Fruit fly (Drosophila melanogaster) whole organism, embryonic: ENCODE results near the gene CG32820.

Experiments used
- BEAF-32 ChIP-seq: fragments of 200-800 bp; sonication (Bioruptor generic); optimal IDR thresholded peaks from 3 replicates; lab custom pipeline; 2017; ENCODE audit warnings: missing biosample characterization, missing genetic modification characterization, mild to moderate bottlenecking, moderate library complexity, missing genetic modification reagents
- CG1024 ChIP-seq: fragments of 200-800 bp; sonication (Bioruptor generic); IDR thresholded peaks from 2 replicates; pipeline ENCODE4 v1.3.6; 2022; ENCODE audit warnings: missing biosample characterization, missing genetic modification characterization
- CG11723 ChIP-seq: fragments of 200-800 bp; sonication (Bioruptor generic); optimal IDR thresholded peaks from 2 replicates; lab custom pipeline; 2017; ENCODE audit warnings: missing biosample characterization, mild to moderate bottlenecking, missing genetic modification characterization
- CG13424 ChIP-seq: fragments of 200-800 bp; sonication (Bioruptor generic); optimal IDR thresholded peaks from 2 replicates; lab custom pipeline; 2019; ENCODE audit warnings: missing biosample characterization, mild to moderate bottlenecking, missing genetic modification characterization, moderate library complexity
- CG14014 ChIP-seq: fragments of 200-800 bp; sonication (Bioruptor generic); IDR thresholded peaks from 2 replicates; pipeline ENCODE4 v1.3.6; 2022; ENCODE audit warnings: missing biosample characterization, missing genetic modification characterization
- CG14050 ChIP-seq: fragments of 200-800 bp; sonication (Bioruptor generic); IDR thresholded peaks from 3 replicates; pipeline ENCODE4 v1.3.6; 2022; ENCODE audit warnings: missing biosample characterization, missing genetic modification characterization
- CG14441 ChIP-seq: fragments of 200-800 bp; sonication (Bioruptor generic); IDR thresholded peaks from 2 replicates; pipeline ENCODE4 v1.3.6; 2022; ENCODE audit warnings: missing biosample characterization, missing genetic modification characterization
- CG14710 ChIP-seq: fragments of 200-800 bp; sonication (Bioruptor generic); optimal IDR thresholded peaks from 3 replicates; lab custom pipeline; 2019; ENCODE audit warnings: missing biosample characterization, mild to moderate bottlenecking, missing genetic modification characterization, moderate library complexity
- CG1603 ChIP-seq: fragments of 200-800 bp; sonication (Bioruptor generic); optimal IDR thresholded peaks from 2 replicates; lab custom pipeline; 2019; ENCODE audit warnings: missing biosample characterization, mild to moderate bottlenecking, missing genetic modification characterization, moderate library complexity
- CG16813 ChIP-seq: fragments of 200-800 bp; sonication (Bioruptor generic); IDR thresholded peaks from 3 replicates; pipeline ENCODE4 v1.3.6; 2022; ENCODE audit warnings: missing biosample characterization, missing genetic modification characterization; ENCODE audit not compliant: partially characterized antibody
- CG17361 ChIP-seq: fragments of 200-800 bp; sonication (Bioruptor generic); IDR thresholded peaks from 3 replicates; pipeline ENCODE4 v1.3.6; 2022; ENCODE audit warnings: missing biosample characterization, missing genetic modification characterization
- CG17802 ChIP-seq: fragments of 200-800 bp; sonication (Bioruptor generic); optimal IDR thresholded peaks from 2 replicates; lab custom pipeline; 2018; ENCODE audit warnings: missing biosample characterization, mild to moderate bottlenecking, missing genetic modification characterization, moderate library complexity
- CG2678 ChIP-seq: fragments of 200-800 bp; sonication (Bioruptor generic); optimal IDR thresholded peaks from 3 replicates; lab custom pipeline; 2019; ENCODE audit warnings: missing biosample characterization, mild to moderate bottlenecking, missing genetic modification characterization, moderate library complexity
- CG30020 ChIP-seq: fragments of 200-800 bp; optimal IDR thresholded peaks from 2 replicates; lab custom pipeline; 2019; ENCODE audit warnings: missing biosample characterization, mild to moderate bottlenecking, missing genetic modification characterization, moderate library complexity
- CG7357 ChIP-seq: fragments of 200-800 bp; sonication (Bioruptor generic); IDR thresholded peaks from 3 replicates; pipeline ENCODE4 v1.3.6; 2022; ENCODE audit warnings: missing biosample characterization, missing genetic modification characterization
- CG9817 ChIP-seq: fragments of 200-800 bp; sonication (Bioruptor generic); optimal IDR thresholded peaks from 2 replicates; lab custom pipeline; 2018; ENCODE audit warnings: missing biosample characterization, mild to moderate bottlenecking, missing genetic modification characterization, moderate library complexity
- CoRest ChIP-seq: fragments of 200-800 bp; sonication (Bioruptor generic); optimal IDR thresholded peaks from 3 replicates; lab custom pipeline; 2018; ENCODE audit warnings: missing biosample characterization, mild to moderate bottlenecking, missing genetic modification characterization, moderate library complexity
- Dfd ChIP-seq, 2 experiments: fragments of >200 bp; optimal IDR thresholded peaks; 2 replicates each; lab custom pipeline; 2017; ENCODE audit warnings: missing biosample characterization in 2 of 2, missing genetic modification characterization in 2 of 2
- Doc2 ChIP-seq: fragments of 200-800 bp; sonication (Bioruptor generic); IDR thresholded peaks from 2 replicates; pipeline ENCODE4 v1.3.6; 2022; ENCODE audit warnings: missing biosample characterization, missing genetic modification characterization
- Dref ChIP-seq: fragments of 200-800 bp; sonication (Bioruptor generic); IDR thresholded peaks from 2 replicates; pipeline ENCODE4 v1.3.6; 2022; ENCODE audit warnings: missing biosample characterization, missing genetic modification characterization
- Eip74EF ChIP-seq, 2 experiments: fragments of 200-800 bp in 1 of 2; fragments of >200 bp in 1 of 2; sonication (Bioruptor generic) in 1 of 2; optimal IDR thresholded peaks; 2 replicates each; lab custom pipeline; 2017 to 2019; ENCODE audit warnings: missing biosample characterization in 2 of 2, missing genetic modification characterization in 2 of 2, mild to moderate bottlenecking in 1 of 2, moderate library complexity in 1 of 2
- HHEX ChIP-seq: fragments of 200-800 bp; sonication (Bioruptor generic); optimal IDR thresholded peaks from 3 replicates; lab custom pipeline; 2017; ENCODE audit warnings: missing biosample characterization, mild to moderate bottlenecking, missing genetic modification characterization, missing genetic modification reagents
- Med ChIP-seq: fragments of 200-800 bp; sonication (Bioruptor generic); peaks from one replicate; lab custom pipeline; 2016; ENCODE audit warnings: missing biosample characterization, missing genetic modification characterization, mild to moderate bottlenecking, inconsistent platforms, moderate library complexity
- Oli ChIP-seq: fragments of 200-800 bp; sonication (Bioruptor generic); optimal IDR thresholded peaks from 2 replicates; lab custom pipeline; 2018; ENCODE audit warnings: missing biosample characterization, mild to moderate bottlenecking, missing genetic modification characterization, moderate library complexity
- Ptx1 ChIP-seq: fragments of 200-800 bp; sonication (Bioruptor generic); IDR thresholded peaks from 2 replicates; pipeline ENCODE4 v1.3.6; 2022; ENCODE audit warnings: missing biosample characterization, missing genetic modification characterization
- Rfx ChIP-seq: fragments of 200-800 bp; sonication (Bioruptor generic); IDR thresholded peaks from 2 replicates; pipeline ENCODE4 v1.3.6; 2022; ENCODE audit warnings: missing biosample characterization, missing genetic modification characterization
- Rx ChIP-seq: fragments of 200-800 bp; sonication (Bioruptor generic); IDR thresholded peaks from 2 replicates; pipeline ENCODE4 v1.3.6; 2022; ENCODE audit warnings: missing biosample characterization, missing genetic modification characterization
- Side ChIP-seq: fragments of 200-800 bp; sonication (Bioruptor generic); optimal IDR thresholded peaks from 2 replicates; lab custom pipeline; 2016; ENCODE audit warnings: missing biosample characterization, missing genetic modification characterization
- Sry-δ ChIP-seq: fragments of 200-800 bp; sonication (Bioruptor generic); optimal IDR thresholded peaks from 2 replicates; lab custom pipeline; 2016; ENCODE audit warnings: missing biosample characterization, missing genetic modification characterization
- bcd ChIP-seq: fragments of 200-800 bp; sonication (Bioruptor generic); optimal IDR thresholded peaks from 2 replicates; lab custom pipeline; 2017; ENCODE audit warnings: missing biosample characterization, mild to moderate bottlenecking, missing genetic modification characterization
- bigmax ChIP-seq: fragments of 200-800 bp; sonication (Bioruptor generic); optimal IDR thresholded peaks from 2 replicates; lab custom pipeline; 2018; ENCODE audit warnings: missing biosample characterization, mild to moderate bottlenecking, missing genetic modification characterization
- dysf ChIP-seq: fragments of 200-800 bp; sonication (Bioruptor generic); IDR thresholded peaks from 3 replicates; pipeline ENCODE4 v1.3.6; 2022; ENCODE audit warnings: missing biosample characterization, missing genetic modification characterization
- grn ChIP-seq: fragments of 200-800 bp; sonication (Bioruptor generic); optimal IDR thresholded peaks from 3 replicates; lab custom pipeline; 2017; ENCODE audit warnings: missing biosample characterization, missing genetic modification characterization
- ham ChIP-seq: fragments of 200-800 bp; sonication (Bioruptor generic); IDR thresholded peaks from 2 replicates; pipeline ENCODE4 v1.3.6; 2022; ENCODE audit warnings: missing biosample characterization, missing genetic modification characterization
- knrl ChIP-seq: fragments of 200-800 bp; sonication (Bioruptor generic); IDR thresholded peaks from 3 replicates; pipeline ENCODE4 v1.3.6; 2022; ENCODE audit warnings: missing biosample characterization, missing genetic modification characterization; ENCODE audit not compliant: partially characterized antibody
- lmd ChIP-seq: fragments of 200-800 bp; sonication (Bioruptor generic); IDR thresholded peaks from 2 replicates; pipeline ENCODE4 v1.3.6; 2022; ENCODE audit warnings: missing biosample characterization, missing genetic modification characterization
- lola ChIP-seq, 3 experiments: fragments of >200 bp in 2 of 3; fragments of 200-800 bp in 1 of 3; sonication (Bioruptor generic) in 1 of 3; optimal IDR thresholded peaks; 2 replicates each; lab custom pipeline; 2017 to 2019; ENCODE audit warnings: missing biosample characterization in 3 of 3, missing genetic modification characterization in 3 of 3, mild to moderate bottlenecking in 1 of 3, moderate library complexity in 1 of 3
- nmo ChIP-seq: fragments of 200-800 bp; sonication (Bioruptor generic); optimal IDR thresholded peaks from 2 replicates; lab custom pipeline; 2018; ENCODE audit warnings: missing biosample characterization, mild to moderate bottlenecking, missing genetic modification characterization, moderate library complexity
- phol ChIP-seq: fragments of 200-800 bp; sonication (Bioruptor generic); optimal IDR thresholded peaks from 3 replicates; lab custom pipeline; 2018; ENCODE audit warnings: missing biosample characterization, mild to moderate bottlenecking, missing genetic modification characterization, moderate library complexity
- prd ChIP-seq, 3 experiments: fragments of >200 bp in 2 of 3; fragments of 200-800 bp in 1 of 3; sonication (Bioruptor generic) in 1 of 3; optimal IDR thresholded peaks in 2 of 3; IDR thresholded peaks in 1 of 3; 2 replicates in 2 of 3; 3 replicates in 1 of 3; pipeline versions ENCODE4 v1.3.6 to Lab custom; 2017 to 2022; ENCODE audit warnings: missing biosample characterization in 1 of 3, missing genetic modification characterization in 1 of 3
- pzg ChIP-seq: fragments of 200-800 bp; sonication (Bioruptor generic); optimal IDR thresholded peaks from 3 replicates; lab custom pipeline; 2018; ENCODE audit warnings: missing biosample characterization, mild to moderate bottlenecking, missing genetic modification characterization, moderate library complexity
- row ChIP-seq: fragments of 200-800 bp; sonication (Bioruptor generic); IDR thresholded peaks from 3 replicates; pipeline ENCODE4 v1.3.6; 2022; ENCODE audit warnings: missing biosample characterization, missing genetic modification characterization
- sens ChIP-seq: fragments of 200-800 bp; sonication (Bioruptor generic); peaks from one replicate; lab custom pipeline; 2016; ENCODE audit warnings: missing biosample characterization, missing genetic modification characterization
- sr ChIP-seq: fragments of 200-800 bp; sonication (Bioruptor generic); IDR thresholded peaks from 3 replicates; pipeline ENCODE4 v1.3.6; 2022; ENCODE audit warnings: missing biosample characterization, missing genetic modification characterization
- ssp ChIP-seq: fragments of 200-800 bp; sonication (Bioruptor generic); IDR thresholded peaks from 2 replicates; pipeline ENCODE4 v1.3.6; 2022; ENCODE audit warnings: missing biosample characterization, missing genetic modification characterization
- zen2 ChIP-seq: fragments of 200-800 bp; sonication (Bioruptor generic); IDR thresholded peaks from 3 replicates; pipeline ENCODE4 v1.3.6; 2022; ENCODE audit warnings: missing biosample characterization, missing genetic modification characterization; ENCODE audit not compliant: partially characterized antibody

Gene CG32820

DNA sequence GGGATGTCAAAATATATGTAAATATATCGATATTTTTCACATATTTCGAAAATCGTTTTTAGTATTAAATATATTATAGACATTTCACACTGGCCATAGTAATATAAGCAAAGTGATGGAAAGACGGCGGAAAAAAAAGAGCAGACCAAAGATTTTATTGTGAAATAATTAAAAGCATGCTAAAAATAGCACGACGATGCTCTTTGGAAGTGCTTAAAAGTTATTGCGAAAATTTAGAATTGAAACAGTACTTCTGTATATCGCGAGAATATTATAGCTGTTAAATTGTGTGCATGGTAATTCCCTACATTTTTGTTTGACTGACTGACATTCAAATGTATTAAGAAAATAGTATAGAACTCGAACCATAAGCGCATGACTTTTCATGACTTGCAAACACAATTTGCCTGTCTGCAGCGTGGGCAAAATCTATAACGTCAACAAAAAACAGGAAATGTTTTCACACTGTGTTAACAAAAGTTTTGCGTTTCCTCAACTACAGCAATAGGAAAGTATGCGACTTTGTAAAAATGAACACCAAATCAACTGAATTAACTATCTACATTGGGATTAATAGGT lies 15.2 kb upstream of the CG32820 start:
- TF ChIP-seq pzg (GFP tag; lab: Kevin White, UChicago) (peak; percentile 5), phol (tag; lab: Kevin White, UChicago) (peak; percentile 18), lmd (GFP tag; lab: Robert Waterston, UW) (0 out of 2 replicates have a peak, but pooled peaks have one; percentile 8), ssp (GFP tag; lab: Robert Waterston, UW) (peak; percentile 93), HHEX (no peak), CG17361 (GFP tag; lab: Robert Waterston, UW) (peak; percentile 44; the same call in 1 of the 3 replicates), bigmax (no peak), CG7357 (peak; percentile 77), CG1024 (peak; percentile 70), zen2 (GFP tag; lab: Robert Waterston, UW) (no peak), CG1603 (tag; lab: Kevin White, UChicago) (peak; percentile 7), row (GFP tag; lab: Robert Waterston, UW) (peak; percentile 64; the same call in 2 of the 3 replicates), prd (optimal IDR thresholded peaks at IDR 0.05; lab: Kevin White, UChicago) (no peak), prd (GFP tag; IDR thresholded peaks at IDR 0.05; lab: Robert Waterston, UW) (no peak), Oli (tag; lab: Kevin White, UChicago) (peak; percentile 2), CG30020 (tag; lab: Kevin White, UChicago) (peak; percentile 97), CG16813 (GFP tag; lab: Robert Waterston, UW) (peak; percentile 46; the same call in 2 of the 3 replicates), ham (no peak), CG2678 (tag; lab: Kevin White, UChicago) (peak; percentile 7), Med (GFP tag; lab: Kevin White, UChicago) (peak; percentile 26), knrl (GFP tag; lab: Robert Waterston, UW) (0 out of 3 replicates have a peak, but pooled peaks have one; percentile 8), CG14050 (GFP tag; lab: Robert Waterston, UW) (no peak), CG14710 (tag; lab: Kevin White, UChicago) (peak; percentile 32), CG9817 (tag; lab: Kevin White, UChicago) (peak; percentile 33), bcd (GFP tag; lab: Kevin White, UChicago) (no peak), grn (GFP tag; lab: Kevin White, UChicago) (no peak), CG14441 (GFP tag; lab: Robert Waterston, UW) (no peak), CoRest (tag; lab: Kevin White, UChicago) (peak; percentile 29), Ptx1 (no peak), CG11723 (peak; percentile 61), nmo (peak; percentile 9), Dref (peak; percentile 54; the same call in 1 of the 2 replicates), lola (GFP tag; optimal IDR thresholded peaks at IDR 0.05; lab: Kevin White, UChicago) (peak in 1 of 3 experiments; percentile 72), CG17802 (tag; lab: Kevin White, UChicago) (peak; percentile 76), Rx (GFP tag; lab: Robert Waterston, UW) (no peak), CG13424 (tag; lab: Kevin White, UChicago) (no peak), BEAF-32 (GFP tag; lab: Kevin White, UChicago) (peak; percentile 66), sens (GFP tag; lab: Kevin White, UChicago) (peak; percentile 56), Sry-δ (GFP tag; lab: Kevin White, UChicago) (peak; percentile 48), Dfd (GFP tag; optimal IDR thresholded peaks at IDR 0.05; lab: Kevin White, UChicago) (peak in 1 of 2 experiments; percentile 32), CG14014 (GFP tag; lab: Robert Waterston, UW) (no peak), Doc2 (GFP tag; lab: Robert Waterston, UW) (no peak), Eip74EF (GFP tag; optimal IDR thresholded peaks at IDR 0.05; lab: Kevin White, UChicago) (peak in 1 of 2 experiments; percentile 64), Side (GFP tag; lab: Kevin White, UChicago) (no peak), sr (GFP tag; lab: Robert Waterston, UW) (no peak), Rfx (GFP tag; lab: Robert Waterston, UW) (no peak), dysf (GFP tag; lab: Robert Waterston, UW) (peak; percentile 18; the same call in 1 of the 3 replicates)
